Fruit fly (Drosophila melanogaster): Measurements from ENCODE around the gene Rab11.

Gene Rab11

DNA sequence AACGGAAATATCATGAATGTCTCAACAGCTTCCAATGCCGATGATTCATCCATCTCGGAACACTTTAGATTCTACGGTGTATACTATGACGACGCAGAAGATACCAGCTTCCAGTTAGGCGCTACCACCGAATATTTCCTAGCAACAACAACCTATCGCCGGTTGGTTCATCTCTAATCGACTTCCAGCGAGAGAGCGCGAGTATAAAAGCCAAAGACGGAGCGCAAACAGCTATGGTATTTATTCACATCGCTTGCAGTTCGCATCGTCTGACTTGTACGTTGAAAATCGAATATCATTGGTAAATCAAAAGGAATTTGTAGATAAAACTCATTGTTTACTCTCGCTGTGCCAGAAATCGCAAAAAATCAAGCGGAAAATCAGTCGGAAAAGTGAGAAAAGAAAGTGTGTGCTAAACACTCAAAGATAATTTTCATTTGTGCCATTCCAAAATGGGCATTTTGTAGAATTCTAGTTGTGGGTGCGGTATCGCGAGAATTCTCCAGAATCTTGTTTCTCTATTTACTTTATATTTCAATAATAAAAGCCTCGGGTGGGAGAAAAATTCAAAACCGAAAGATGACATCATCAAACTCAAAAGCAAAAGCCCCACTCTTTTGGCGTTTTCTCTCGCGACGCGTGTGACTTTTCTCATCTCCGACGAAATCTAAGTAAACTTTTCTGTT lies 46.1 kb upstream of the Rab11 start, which contains the start of gene AnxB9 (continued):
- no peak for TF ChIP-seq Doc2 (GFP tag; IDR thresholded peaks at IDR 0.05)
- TF ChIP-seq CG34224 (GFP tag; IDR thresholded peaks at IDR 0.05; ENCODE audit: partially characterized antibody), result no peak; the same call in 1 of the 3 replicates
- TF ChIP-seq CG12219 (GFP tag; optimal IDR thresholded peaks at IDR 0.05), result peak; percentile 28
- peak; percentile 56 for TF ChIP-seq CG33213 (GFP tag; optimal IDR thresholded peaks at IDR 0.05)
- TF ChIP-seq cg (GFP tag; optimal IDR thresholded peaks at IDR 0.05), result no peak
- no peak for TF ChIP-seq ERR (GFP tag; optimal IDR thresholded peaks at IDR 0.05)
- TF ChIP-seq HLH4C (GFP tag; IDR thresholded peaks at IDR 0.05; ENCODE audit: partially characterized antibody), result no peak
- TF ChIP-seq esg (GFP tag; conservative IDR thresholded peaks at IDR 0.05), result no peak
- TF ChIP-seq CG11504 (tag; optimal IDR thresholded peaks at IDR 0.05), result peak; percentile 4
- TF ChIP-seq Mrtf (GFP tag; IDR thresholded peaks at IDR 0.05), result no peak
- TF ChIP-seq Taf1 (GFP tag; IDR thresholded peaks at IDR 0.05), result no peak
- no peak for TF ChIP-seq Gsc (GFP tag; IDR thresholded peaks at IDR 0.05)
- TF ChIP-seq dimm (GFP tag; IDR thresholded peaks at IDR 0.05), result no peak
- TF ChIP-seq CG18011 (GFP tag; optimal IDR thresholded peaks at IDR 0.05), result no peak
- TF ChIP-seq repo (GFP tag; optimal IDR thresholded peaks at IDR 0.05), result peak; percentile 22
- peak; percentile 17 for TF ChIP-seq CG4854 (GFP tag; optimal IDR thresholded peaks at IDR 0.05)
- TF ChIP-seq CG10565 (GFP tag; optimal IDR thresholded peaks at IDR 0.05), result no peak
- peak; percentile 4 for TF ChIP-seq D19A (tag; optimal IDR thresholded peaks at IDR 0.05)
- TF ChIP-seq MESR4 (GFP tag; optimal IDR thresholded peaks at IDR 0.05), result peak; percentile 57
- peak; percentile 71 for TF ChIP-seq CG7987 (GFP tag; optimal IDR thresholded peaks at IDR 0.05)
- TF ChIP-seq fd96Cb (tag; optimal IDR thresholded peaks at IDR 0.05), result no peak
- TF ChIP-seq CG14860 (GFP tag; IDR thresholded peaks at IDR 0.05; ENCODE audit: partially characterized antibody), result no peak; the same call in 1 of the 3 replicates
- no peak for TF ChIP-seq btn (GFP tag; optimal IDR thresholded peaks at IDR 0.05)
- TF ChIP-seq crp (GFP tag; optimal IDR thresholded peaks at IDR 0.05), result no peak
- TF ChIP-seq vfl (GFP tag; optimal IDR thresholded peaks at IDR 0.05), result no peak
- no peak for TF ChIP-seq stwl (tag; optimal IDR thresholded peaks at IDR 0.05)
- TF ChIP-seq tup (GFP tag; optimal IDR thresholded peaks at IDR 0.05), result no peak
- peak; percentile 10 for TF ChIP-seq NfI (GFP tag; optimal IDR thresholded peaks at IDR 0.05)
- no peak for TF ChIP-seq D19B (GFP tag; optimal IDR thresholded peaks at IDR 0.05)
- peak; percentile 46 for TF ChIP-seq CG12155 (GFP tag; optimal IDR thresholded peaks at IDR 0.05)
- TF ChIP-seq CG9797 (GFP tag; optimal IDR thresholded peaks at IDR 0.05), result no peak
- peak; percentile 36; the same call in 1 of the 2 replicates for TF ChIP-seq Adf1 (GFP tag; IDR thresholded peaks at IDR 0.05)
- peak; percentile 19 for TF ChIP-seq CG8924 (tag; optimal IDR thresholded peaks at IDR 0.05)
- peak; percentile 9; the same call in 1 of the 2 replicates for TF ChIP-seq CG2129 (GFP tag; IDR thresholded peaks at IDR 0.05; ENCODE audit: partially characterized antibody)
- peak; percentile 72; the same call in 2 of the 3 replicates for TF ChIP-seq CG2199 (GFP tag; IDR thresholded peaks at IDR 0.05)
- no peak for TF ChIP-seq gce (GFP tag; IDR thresholded peaks at IDR 0.05)
- TF ChIP-seq Dref (GFP tag; IDR thresholded peaks at IDR 0.05), result peak; percentile 52
- TF ChIP-seq hkb (optimal IDR thresholded peaks at IDR 0.05), result no peak
- TF ChIP-seq hkb (GFP tag; IDR thresholded peaks at IDR 0.05), result peak; percentile 67
- peak; percentile 28 for TF ChIP-seq pb (GFP tag; optimal IDR thresholded peaks at IDR 0.05)
- TF ChIP-seq usp (GFP tag; optimal IDR thresholded peaks at IDR 0.05), result no peak
- no peak for TF ChIP-seq CG30020 (tag; optimal IDR thresholded peaks at IDR 0.05)
- TF ChIP-seq CG13894 (tag; optimal IDR thresholded peaks at IDR 0.05), result peak; percentile 83
- TF ChIP-seq sens-2 (GFP tag; IDR thresholded peaks at IDR 0.05), result 0 out of 2 replicates have a peak, but pooled peaks have one; percentile 50
- no peak for TF ChIP-seq D (optimal IDR thresholded peaks at IDR 0.05)
- TF ChIP-seq D (GFP tag; optimal IDR thresholded peaks at IDR 0.05), result no peak
- TF ChIP-seq Aef1 (GFP tag; IDR thresholded peaks at IDR 0.05), result peak; percentile 50; the same call in 2 of the 3 replicates
- no peak for TF ChIP-seq CG14710 (tag; optimal IDR thresholded peaks at IDR 0.05)
- peak; percentile 42 for TF ChIP-seq CG17912 (GFP tag; optimal IDR thresholded peaks at IDR 0.05)

Data from whole organism, embryonic.